Worm (Caenorhabditis elegans): ENCODE data around the gene C07A9.12.

DNA sequence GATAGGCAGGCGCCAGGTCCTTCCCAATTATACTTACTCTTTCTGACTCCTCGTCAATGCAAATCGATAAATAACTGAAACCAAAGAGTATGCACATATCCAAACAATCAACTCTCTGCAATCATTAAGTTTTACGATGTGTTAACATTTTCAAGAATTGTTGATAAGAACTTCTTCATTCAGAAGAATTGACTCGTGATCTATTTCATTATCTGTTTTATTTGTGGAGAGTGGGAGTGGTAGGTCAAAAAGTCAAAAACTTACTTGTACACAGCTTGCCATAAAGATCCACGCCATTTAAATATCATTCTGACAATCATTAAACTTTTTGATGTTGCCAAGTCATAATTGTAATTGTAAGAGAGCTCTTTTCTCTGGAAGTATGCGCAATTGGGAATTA, 38.0 kb downstream of the C07A9.12 start:
- TF ChIP-seq ZK185.1 (tag; optimal IDR thresholded peaks at IDR 0.05; ENCODE audit: poor library complexity, severe bottlenecking) (no peak), nhr-179 (tag; optimal IDR thresholded peaks at IDR 0.05) (no peak), ama-1 (optimal IDR thresholded peaks at IDR 0.05) (no peak), ama-1 (GFP tag; optimal IDR thresholded peaks at IDR 0.05) (no peak), ets-4 (GFP tag; optimal IDR thresholded peaks at IDR 0.05) (no peak), F49E8.2 (tag; optimal IDR thresholded peaks at IDR 0.05; ENCODE audit: insufficient read depth) (no peak), madf-3 (GFP tag; IDR thresholded peaks at IDR 0.05) (no peak), nhr-80 (tag; optimal IDR thresholded peaks at IDR 0.05) (no peak), lir-1 (GFP tag; conservative IDR thresholded peaks at IDR 0.05) (no peak), ceh-91 (GFP tag; IDR thresholded peaks at IDR 0.05) (no peak)
